Fruit fly (Drosophila melanogaster): ENCODE measurements around the gene CG2701.

The CG2701 gene

dm6 chrX:2743020-2743419 lies 22.9 kb upstream of the CG2701 start (continued):
- TF ChIP-seq CG6813 (GFP tag; optimal IDR thresholded peaks at IDR 0.05) (peak; percentile 68), CG13296 (GFP tag; optimal IDR thresholded peaks at IDR 0.05) (peak; percentile 78), CG2116 (GFP tag; optimal IDR thresholded peaks at IDR 0.05) (no peak), trem (tag; optimal IDR thresholded peaks at IDR 0.05) (no peak), odd (GFP tag; optimal IDR thresholded peaks at IDR 0.05) (peak; percentile 66), so (GFP tag; IDR thresholded peaks at IDR 0.05) (peak; percentile 85), CG10267 (tag; optimal IDR thresholded peaks at IDR 0.05) (peak; percentile 5), Adf1 (GFP tag; IDR thresholded peaks at IDR 0.05) (peak; percentile 73; the same call in 1 of the 2 replicates), CG6854 (GFP tag; optimal IDR thresholded peaks at IDR 0.05) (peak; percentile 53), NfI (GFP tag; optimal IDR thresholded peaks at IDR 0.05) (peak; percentile 80), CG7357 (GFP tag; IDR thresholded peaks at IDR 0.05) (peak; percentile 75), dati (GFP tag; IDR thresholded peaks at IDR 0.05) (peak; percentile 29; the same call in 1 of the 2 replicates), Sry-δ (GFP tag; optimal IDR thresholded peaks at IDR 0.05) (peak; percentile 43), Myb (GFP tag; optimal IDR thresholded peaks at IDR 0.05) (peak; percentile 74), Ada2b (GFP tag; IDR thresholded peaks at IDR 0.05) (peak; percentile 93), fd96Cb (tag; optimal IDR thresholded peaks at IDR 0.05) (peak; percentile 45), CG9797 (GFP tag; optimal IDR thresholded peaks at IDR 0.05) (no peak), BEAF-32 (GFP tag; optimal IDR thresholded peaks at IDR 0.05) (no peak), dimm (GFP tag; IDR thresholded peaks at IDR 0.05) (peak; percentile 74), tin (GFP tag; optimal IDR thresholded peaks at IDR 0.05) (peak; percentile 50), CG1792 (GFP tag; optimal IDR thresholded peaks at IDR 0.05) (peak; percentile 80), zfh1 (GFP tag; IDR thresholded peaks at IDR 0.05) (peak; percentile 86), ken (GFP tag; IDR thresholded peaks at IDR 0.05) (peak; percentile 84), kah (GFP tag; optimal IDR thresholded peaks at IDR 0.05) (peak; percentile 29), CG4424 (GFP tag; optimal IDR thresholded peaks at IDR 0.05) (peak; percentile 57), zen2 (GFP tag; IDR thresholded peaks at IDR 0.05; ENCODE audit: partially characterized antibody) (no peak), jigr1 (GFP tag; IDR thresholded peaks at IDR 0.05) (peak; percentile 78; the same call in 2 of the 3 replicates), NC2β (GFP tag; optimal IDR thresholded peaks at IDR 0.05) (peak; percentile 39), CG31224 (GFP tag; IDR thresholded peaks at IDR 0.05) (peak; percentile 85), h (optimal IDR thresholded peaks at IDR 0.05) (no peak), CG3838 (GFP tag; optimal IDR thresholded peaks at IDR 0.05) (no peak), chinmo (GFP tag; IDR thresholded peaks at IDR 0.05; ENCODE audit: partially characterized antibody) (no peak), CG11695 (GFP tag; IDR thresholded peaks at IDR 0.05) (peak; percentile 88), CG8290 (GFP tag; optimal IDR thresholded peaks at IDR 0.05) (no peak), CG8290 (tag; optimal IDR thresholded peaks at IDR 0.05) (peak in 1 of 2 experiments; percentile 52), stwl (tag; optimal IDR thresholded peaks at IDR 0.05) (no peak), Oaz (GFP tag; IDR thresholded peaks at IDR 0.05) (peak; percentile 85), slp2 (GFP tag; optimal IDR thresholded peaks at IDR 0.05) (peak; percentile 75)

DNA sequence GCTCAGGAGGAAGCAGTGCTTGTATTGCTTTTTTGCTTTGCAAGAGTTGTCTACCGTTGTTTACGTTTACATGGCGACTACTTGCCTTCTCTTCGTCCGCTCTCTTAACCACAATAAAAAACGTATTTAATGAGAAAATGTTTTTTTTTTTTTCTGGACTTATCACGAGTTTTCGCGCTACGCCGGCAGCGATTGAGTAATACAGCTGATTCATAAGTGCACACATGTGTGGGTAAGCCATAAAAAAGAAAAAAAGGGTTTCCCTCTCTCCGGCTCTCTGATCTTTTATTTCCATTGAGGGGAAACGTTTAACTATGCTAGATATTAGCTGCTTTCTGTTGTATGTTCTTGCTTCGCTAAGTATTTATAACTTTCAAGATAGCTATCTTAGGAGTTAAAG lies 21.9 kb upstream of the CG2701 start:
- TF ChIP-seq stwl (tag; optimal IDR thresholded peaks at IDR 0.05), result no peak
- peak in 1 of 2 experiments; percentile 82 for TF ChIP-seq Pdp1 (GFP tag; optimal IDR thresholded peaks at IDR 0.05)
- peak in 1 of 2 experiments; percentile 48 for TF ChIP-seq bsh (GFP tag; optimal IDR thresholded peaks at IDR 0.05)
- peak; percentile 47 for TF ChIP-seq exex (tag; optimal IDR thresholded peaks at IDR 0.05)
- TF ChIP-seq cg (GFP tag; optimal IDR thresholded peaks at IDR 0.05), result peak; percentile 11
- peak; percentile 78 for TF ChIP-seq CG3163 (GFP tag; optimal IDR thresholded peaks at IDR 0.05)
- no peak for TF ChIP-seq pfk (GFP tag; optimal IDR thresholded peaks at IDR 0.05)
- no peak for TF ChIP-seq CG17385 (GFP tag; optimal IDR thresholded peaks at IDR 0.05)
- no peak for TF ChIP-seq chn (GFP tag; optimal IDR thresholded peaks at IDR 0.05)
- peak; percentile 78 for TF ChIP-seq nom (GFP tag; optimal IDR thresholded peaks at IDR 0.05)
- TF ChIP-seq Mes4 (GFP tag; optimal IDR thresholded peaks at IDR 0.05), result no peak
- TF ChIP-seq CG34376 (GFP tag; optimal IDR thresholded peaks at IDR 0.05), result peak; percentile 13
- TF ChIP-seq Adf1 (GFP tag; IDR thresholded peaks at IDR 0.05), result peak; percentile 53; the same call in 1 of the 2 replicates
- peak; percentile 65 for TF ChIP-seq CG17359 (tag; optimal IDR thresholded peaks at IDR 0.05)
- TF ChIP-seq NfI (GFP tag; optimal IDR thresholded peaks at IDR 0.05), result no peak
- TF ChIP-seq E2f1 (GFP tag; IDR thresholded peaks at IDR 0.05), result no peak
- no peak for TF ChIP-seq fru (optimal IDR thresholded peaks at IDR 0.05)
- TF ChIP-seq Trl (optimal IDR thresholded peaks at IDR 0.05), result peak in 1 of 2 experiments; percentile 35
- no peak for TF ChIP-seq Trl (GFP tag; optimal IDR thresholded peaks at IDR 0.05)

All from whole organism, embryonic.